Worm (Caenorhabditis elegans) whole organism, L3 larva: ENCODE results near the gene R02E12.12.

Experiments
- R02D3.7 ChIP-seq: fragments of 150-350 bp; optimal IDR thresholded peaks from 2 replicates; lab custom pipeline; 2014; ENCODE audit warnings: missing biosample characterization, missing genetic modification characterization
- nhr-28 ChIP-seq: fragments of 150-350 bp; optimal IDR thresholded peaks from 2 replicates; lab custom pipeline; 2014; ENCODE audit warnings: missing biosample characterization, missing genetic modification characterization
- sea-2 ChIP-seq: fragments of 150-350 bp; sonication (generic microtip); optimal IDR thresholded peaks from 4 replicates; lab custom pipeline; 2014; ENCODE audit warnings: missing biosample characterization, missing genetic modification reagents, missing genetic modification characterization

- TF ChIP-seq R02D3.7 (no peak), nhr-28 (no peak), sea-2 (GFP tag; lab: Kevin White, UChicago) (no peak)
These were observed 5.6 kb downstream of the R02E12.12 start for ce11 chrX:4008922-4009321.
